Fruit fly (Drosophila melanogaster) whole organism, pupa: ENCODE results near the gene Ero1L.

Experiments
- CG10348 ChIP-seq: fragments of 200-800 bp; sonication (Bioruptor generic); IDR thresholded peaks from 2 replicates; pipeline ENCODE4 v1.3.6; 2022; ENCODE audit warnings: missing biosample characterization, missing genetic modification characterization
- CG12605 ChIP-seq: fragments of 200-800 bp; sonication (Bioruptor generic); IDR thresholded peaks from 2 replicates; pipeline ENCODE4 v1.3.6; 2022; ENCODE audit warnings: missing biosample characterization, missing genetic modification characterization
- CG13204 ChIP-seq: fragments of 200-800 bp; sonication (Bioruptor generic); optimal IDR thresholded peaks from 2 replicates; lab custom pipeline; 2018; ENCODE audit warnings: missing biosample characterization, mild to moderate bottlenecking, missing genetic modification characterization, moderate library complexity
- CG14655 ChIP-seq: fragments of 200-800 bp; sonication (Bioruptor generic); optimal IDR thresholded peaks from 3 replicates; lab custom pipeline; 2017; ENCODE audit warnings: mild to moderate bottlenecking, missing biosample characterization, missing genetic modification reagents, missing genetic modification characterization
- CG15710 ChIP-seq: fragments of 200-800 bp; sonication (Bioruptor generic); optimal IDR thresholded peaks from 2 replicates; lab custom pipeline; 2018; ENCODE audit warnings: missing biosample characterization, mild to moderate bottlenecking, missing genetic modification characterization, moderate library complexity
- CG17806 ChIP-seq: fragments of 200-800 bp; sonication (Bioruptor generic); optimal IDR thresholded peaks from 2 replicates; lab custom pipeline; 2018; ENCODE audit warnings: missing biosample characterization, mild to moderate bottlenecking, missing genetic modification characterization, moderate library complexity
- CG32121 ChIP-seq: fragments of 200-800 bp; sonication (Bioruptor generic); IDR thresholded peaks from 2 replicates; pipeline ENCODE4 v1.3.6; 2022; ENCODE audit warnings: missing biosample characterization, missing genetic modification characterization
- CG34367 ChIP-seq: fragments of 200-800 bp; sonication (Bioruptor generic); optimal IDR thresholded peaks from 2 replicates; lab custom pipeline; 2018; ENCODE audit warnings: missing biosample characterization, mild to moderate bottlenecking, missing genetic modification characterization
- CG4496 ChIP-seq: fragments of 200-800 bp; sonication (Bioruptor generic); IDR thresholded peaks from 3 replicates; pipeline ENCODE4 v1.3.6; 2022; ENCODE audit warnings: missing biosample characterization, missing genetic modification characterization
- CG8159 ChIP-seq: fragments of 200-800 bp; sonication (Bioruptor generic); optimal IDR thresholded peaks from 3 replicates; lab custom pipeline; 2018; ENCODE audit warnings: missing biosample characterization, mild to moderate bottlenecking, missing genetic modification characterization, moderate library complexity
- CG8301 ChIP-seq: fragments of 200-800 bp; sonication (Bioruptor generic); optimal IDR thresholded peaks from 2 replicates; lab custom pipeline; 2018; ENCODE audit warnings: missing biosample characterization, mild to moderate bottlenecking, missing genetic modification characterization
- CG9948 ChIP-seq: fragments of 200-800 bp; sonication (Bioruptor generic); optimal IDR thresholded peaks from 2 replicates; lab custom pipeline; 2018; ENCODE audit warnings: missing biosample characterization, mild to moderate bottlenecking, missing genetic modification characterization, moderate library complexity
- D1 ChIP-seq: fragments of 200-800 bp; sonication (Bioruptor generic); optimal IDR thresholded peaks from 2 replicates; lab custom pipeline; 2018; ENCODE audit warnings: missing biosample characterization, mild to moderate bottlenecking, missing genetic modification characterization, moderate library complexity
- EcR ChIP-seq: fragments of 200-800 bp; sonication (Bioruptor generic); optimal IDR thresholded peaks from 3 replicates; lab custom pipeline; 2019; ENCODE audit warnings: missing biosample characterization, missing genetic modification characterization, mild to moderate bottlenecking, moderate library complexity, missing genetic modification reagents
- Ets98B ChIP-seq: fragments of 200-800 bp; sonication (Bioruptor generic); IDR thresholded peaks from 2 replicates; pipeline ENCODE4 v1.3.6; 2022; ENCODE audit warnings: missing biosample characterization, missing genetic modification characterization
- Pif1A ChIP-seq: fragments of 200-800 bp; sonication (Bioruptor generic); optimal IDR thresholded peaks from 3 replicates; lab custom pipeline; 2016; ENCODE audit warnings: missing biosample characterization, missing genetic modification characterization
- Pif1B ChIP-seq: fragments of 200-800 bp; sonication (Bioruptor generic); optimal IDR thresholded peaks from 3 replicates; lab custom pipeline; 2016; ENCODE audit warnings: missing biosample characterization, missing genetic modification characterization
- Snoo ChIP-seq: fragments of 200-800 bp; sonication (Bioruptor generic); optimal IDR thresholded peaks from 3 replicates; lab custom pipeline; 2017; ENCODE audit warnings: missing biosample characterization, mild to moderate bottlenecking, missing genetic modification characterization, inconsistent platforms
- fd96Ca ChIP-seq: fragments of 200-800 bp; sonication (Bioruptor generic); IDR thresholded peaks from 3 replicates; pipeline ENCODE4 v1.3.6; 2022; ENCODE audit warnings: missing biosample characterization, missing genetic modification characterization
- gl ChIP-seq: fragments of 200-800 bp; sonication (Bioruptor generic); optimal IDR thresholded peaks from 2 replicates; lab custom pipeline; 2018; ENCODE audit warnings: missing biosample characterization, mild to moderate bottlenecking, missing genetic modification characterization
- rn ChIP-seq: fragments of 200-800 bp; sonication (Bioruptor generic); IDR thresholded peaks from 2 replicates; pipeline ENCODE4 v1.3.6; 2022; ENCODE audit warnings: missing biosample characterization, missing genetic modification characterization

Ero1L gene

dm6 chr3L:4167353-4167842 lies 2.8 kb upstream of the Ero1L start, which contains the start of gene mas:
Gene mas (minus strand): TSS chr3L:4167464.
- TF ChIP-seq Ets98B (GFP tag; lab: Robert Waterston, UW) (no peak), rn (GFP tag; lab: Robert Waterston, UW) (no peak), CG34367 (no peak), EcR (GFP tag; lab: Kevin White, UChicago) (no peak), Snoo (no peak), CG17806 (tag; lab: Kevin White, UChicago) (no peak), Pif1A (GFP tag; lab: Kevin White, UChicago) (no peak), CG4496 (GFP tag; lab: Robert Waterston, UW) (no peak), CG8301 (tag; lab: Kevin White, UChicago) (no peak), D1 (no peak)

dm6 chr3L:4173584-4173983 lies 3.4 kb downstream of the Ero1L start, which contains the start of gene CG18675:
Gene CG18675 (plus strand): TSS chr3L:4173884.
- TF ChIP-seq CG14655 (no peak), Snoo (no peak)

- no peak for TF ChIP-seq CG17806 (tag; lab: Kevin White, UChicago)
- TF ChIP-seq CG4496 (GFP tag; lab: Robert Waterston, UW) = peak; percentile 51; the same call in 2 of the 3 replicates
- TF ChIP-seq CG13204 = no peak
- no peak for TF ChIP-seq CG15710 (tag; lab: Kevin White, UChicago)
- TF ChIP-seq gl (tag; lab: Kevin White, UChicago) = no peak
- TF ChIP-seq CG32121 (GFP tag; lab: Robert Waterston, UW) = no peak
- no peak for TF ChIP-seq CG9948
- TF ChIP-seq CG8159 (tag; lab: Kevin White, UChicago) = peak; percentile 47
- TF ChIP-seq fd96Ca (GFP tag; lab: Robert Waterston, UW) = no peak
- peak; percentile 62 for TF ChIP-seq CG14655
- TF ChIP-seq CG34367 = no peak
- TF ChIP-seq D1 = no peak
- TF ChIP-seq Snoo = no peak
- TF ChIP-seq CG10348 = no peak
Observed at dm6 chr3L:4177981-4178562, 7.9 kb downstream of the Ero1L start, which contains the start of gene Teh4. Gene Teh4 (minus strand): TSS chr3L:4178270.

- TF ChIP-seq Pif1B (GFP tag; lab: Kevin White, UChicago) (no peak), CG15710 (tag; lab: Kevin White, UChicago) (no peak), CG12605 (GFP tag; lab: Robert Waterston, UW) (no peak), CG34367 (no peak), Pif1A (GFP tag; lab: Kevin White, UChicago) (no peak), CG14655 (no peak), fd96Ca (GFP tag; lab: Robert Waterston, UW) (no peak), CG9948 (no peak)
Observed at dm6 chr3L:4184563-4184962, 14.4 kb downstream of the Ero1L start, which contains the start of gene Teh3. Gene Teh3 (minus strand): TSS chr3L:4184663.

dm6 chr3L:4185259-4185658 lies 15.1 kb downstream of the Ero1L start:
- TF ChIP-seq Pif1A (GFP tag; lab: Kevin White, UChicago) (no peak), CG12605 (GFP tag; lab: Robert Waterston, UW) (0 out of 2 replicates have a peak, but pooled peaks have one; percentile 27), Pif1B (GFP tag; lab: Kevin White, UChicago) (no peak), CG8159 (tag; lab: Kevin White, UChicago) (no peak), CG32121 (GFP tag; lab: Robert Waterston, UW) (no peak), CG13204 (no peak)
- TF ChIP-seq, all 21 proteins: peak for 1

dm6 chr3L:4186659-4187058 lies 16.5 kb downstream of the Ero1L start, which contains the start of gene VhaM9.7-c:
Gene VhaM9.7-c (minus strand): TSS chr3L:4186865.
- no peak for TF ChIP-seq CG8301 (tag; lab: Kevin White, UChicago)
- no peak for TF ChIP-seq CG34367
- TF ChIP-seq CG10348 = no peak
- no peak for TF ChIP-seq CG14655
- TF ChIP-seq EcR (GFP tag; lab: Kevin White, UChicago) = no peak
- TF ChIP-seq D1 = peak; percentile 6
- TF ChIP-seq CG15710 (tag; lab: Kevin White, UChicago) = peak; percentile 4
- no peak for TF ChIP-seq CG13204
- no peak for TF ChIP-seq CG9948
- peak; percentile 18 for TF ChIP-seq CG8159 (tag; lab: Kevin White, UChicago)
- no peak for TF ChIP-seq Pif1A (GFP tag; lab: Kevin White, UChicago)
- TF ChIP-seq fd96Ca (GFP tag; lab: Robert Waterston, UW) = no peak
- no peak for TF ChIP-seq Ets98B (GFP tag; lab: Robert Waterston, UW)
- no peak for TF ChIP-seq Snoo
- 0 out of 2 replicates have a peak, but pooled peaks have one; percentile 11 for TF ChIP-seq rn (GFP tag; lab: Robert Waterston, UW)
- TF ChIP-seq CG17806 (tag; lab: Kevin White, UChicago) = no peak
- TF ChIP-seq gl (tag; lab: Kevin White, UChicago) = no peak
- TF ChIP-seq Pif1B (GFP tag; lab: Kevin White, UChicago) = no peak
- no peak for TF ChIP-seq CG32121 (GFP tag; lab: Robert Waterston, UW)
- TF ChIP-seq CG4496 (GFP tag; lab: Robert Waterston, UW) = no peak
- no peak for TF ChIP-seq CG12605 (GFP tag; lab: Robert Waterston, UW)
